Fruit fly (Drosophila melanogaster) S2 (cell line): Measurements from ENCODE around the gene CG4004.

Experiments
- CG8478 ChIP-seq: fragments of >200 bp; optimal IDR thresholded peaks from 2 replicates; lab custom pipeline; 2018
- CTCF ChIP-seq, 2 experiments: fragments of >200 bp; optimal IDR thresholded peaks; 2 replicates each; lab custom pipeline; 2018

dm6 chrX:12740441-12740840 is 3.6 kb upstream of the CG4004 start:
- TF ChIP-seq CTCF (optimal IDR thresholded peaks at IDR 0.05; lab: Kevin White, UChicago): no peak
- TF ChIP-seq CG8478 (lab: Kevin White, UChicago): no peak
